Worm (Caenorhabditis elegans) whole organism, L1 larva: ENCODE results near the gene K09E2.2.

Experiments used
- jun-1 ChIP-seq: fragments of 150-350 bp; optimal IDR thresholded peaks from 2 replicates; lab custom pipeline; 2014; ENCODE audit warnings: missing biosample characterization, missing genetic modification reagents, missing genetic modification characterization
- ztf-4 ChIP-seq: fragments of 150-350 bp; optimal IDR thresholded peaks from 2 replicates; lab custom pipeline; 2014; ENCODE audit warnings: missing biosample characterization, missing genetic modification characterization

DNA sequence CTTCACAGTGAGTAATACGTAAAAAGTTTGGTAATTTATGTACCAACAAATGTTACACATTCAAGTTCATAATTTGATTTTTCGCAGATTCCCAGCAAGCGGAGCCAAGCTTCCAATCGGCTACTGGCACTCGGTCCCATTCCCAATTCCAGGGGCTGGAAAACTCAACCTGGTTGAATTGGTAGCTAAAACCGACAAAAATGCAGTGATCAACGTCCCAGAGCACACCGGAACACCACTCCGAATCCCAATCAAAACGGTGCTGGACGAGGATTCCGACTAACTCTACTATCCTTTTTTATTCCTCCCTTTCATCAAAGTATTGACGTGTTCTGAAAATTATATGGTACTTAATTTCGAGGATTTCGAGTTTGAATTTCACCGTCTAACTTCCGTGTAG lies 4.5 kb downstream of the K09E2.2 start:
- TF ChIP-seq ztf-4 (tag; lab: Kevin White, UChicago) (no peak), jun-1 (tag; lab: Kevin White, UChicago) (no peak)
